Fruit fly (Drosophila melanogaster): ENCODE data around the gene Sxl.

Gene Sxl

DNA sequence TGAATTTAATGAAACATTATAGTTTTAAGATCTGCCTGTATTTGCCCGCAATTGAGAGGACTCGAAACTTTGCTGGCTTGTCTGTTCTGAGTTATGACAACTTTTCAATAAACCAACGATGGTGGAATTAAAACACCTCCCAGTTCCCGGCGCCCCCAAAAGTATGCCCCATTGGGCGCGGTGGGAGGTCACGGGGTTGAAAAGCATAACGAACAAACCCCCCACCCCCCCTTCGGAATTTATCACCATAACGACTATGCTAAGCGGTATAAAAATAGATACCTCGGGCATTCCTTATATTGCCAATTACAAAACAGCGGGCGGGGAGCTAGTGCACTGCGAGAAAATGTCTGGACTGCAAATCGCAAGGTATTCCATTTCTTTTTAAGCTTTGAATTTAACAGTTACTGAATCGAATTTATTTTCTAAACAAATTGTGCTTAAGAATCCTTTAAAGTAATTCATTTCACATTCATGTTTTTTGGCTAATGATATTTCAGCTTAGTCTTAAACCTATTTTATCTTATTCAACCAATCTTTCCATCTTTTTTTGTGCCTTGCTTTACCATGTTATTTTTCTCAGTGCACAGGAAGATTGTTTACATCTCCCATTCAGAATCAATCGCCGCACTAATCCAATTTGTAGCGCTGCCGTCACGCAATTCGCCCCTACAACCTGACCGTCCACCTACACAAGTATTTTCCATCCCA, 3.6 kb upstream of the Sxl start (continued):
- TF ChIP-seq Hsf (GFP tag; optimal IDR thresholded peaks at IDR 0.05), result peak; percentile 90
- no peak for TF ChIP-seq tna (GFP tag; IDR thresholded peaks at IDR 0.05; ENCODE audit: partially characterized antibody)
- TF ChIP-seq CG6765 (GFP tag; optimal IDR thresholded peaks at IDR 0.05), result peak; percentile 20
- peak; percentile 73 for TF ChIP-seq Asciz (GFP tag; optimal IDR thresholded peaks at IDR 0.05)
- TF ChIP-seq Bteb2 (GFP tag; optimal IDR thresholded peaks at IDR 0.05), result peak; percentile 90
- peak; percentile 86 for TF ChIP-seq Hr3 (GFP tag; optimal IDR thresholded peaks at IDR 0.05)
- peak; percentile 54 for TF ChIP-seq CG11247 (GFP tag; IDR thresholded peaks at IDR 0.05)
- no peak for TF ChIP-seq CG13287 (GFP tag; IDR thresholded peaks at IDR 0.05; ENCODE audit: partially characterized antibody)
- TF ChIP-seq Drgx (GFP tag; IDR thresholded peaks at IDR 0.05), result peak; percentile 85
- TF ChIP-seq Dref (GFP tag; IDR thresholded peaks at IDR 0.05), result no peak
- TF ChIP-seq CG31441 (GFP tag; IDR thresholded peaks at IDR 0.05), result peak; percentile 82
- no peak for TF ChIP-seq Dll (GFP tag; IDR thresholded peaks at IDR 0.05; ENCODE audit: partially characterized antibody)
- TF ChIP-seq exex (tag; optimal IDR thresholded peaks at IDR 0.05), result peak; percentile 43
- TF ChIP-seq CG4328 (GFP tag; optimal IDR thresholded peaks at IDR 0.05), result peak; percentile 58
- no peak for TF ChIP-seq Opbp (GFP tag; IDR thresholded peaks at IDR 0.05; ENCODE audit: partially characterized antibody)
- peak; percentile 80 for TF ChIP-seq NC2β (GFP tag; optimal IDR thresholded peaks at IDR 0.05)
- TF ChIP-seq sens (GFP tag), result peak; percentile 95
- peak; percentile 46 for TF ChIP-seq CG10431 (GFP tag; optimal IDR thresholded peaks at IDR 0.05)
- TF ChIP-seq Atf3 (GFP tag; optimal IDR thresholded peaks at IDR 0.05), result peak; percentile 75
- TF ChIP-seq CG2712 (tag; optimal IDR thresholded peaks at IDR 0.05), result peak; percentile 85
- peak; percentile 19 for TF ChIP-seq Elba2 (GFP tag; optimal IDR thresholded peaks at IDR 0.05)
- TF ChIP-seq MTF-1 (GFP tag; optimal IDR thresholded peaks at IDR 0.05; ENCODE audit: borderline replicate concordance), result no peak
- TF ChIP-seq CG10979 (tag; optimal IDR thresholded peaks at IDR 0.05), result peak; percentile 85
- no peak for TF ChIP-seq yki (optimal IDR thresholded peaks at IDR 0.05)
- TF ChIP-seq cato (GFP tag; optimal IDR thresholded peaks at IDR 0.05; ENCODE audit: borderline replicate concordance), result peak; percentile 41
- no peak for TF ChIP-seq CG10321 (GFP tag; IDR thresholded peaks at IDR 0.05)
- TF ChIP-seq NFAT (GFP tag; IDR thresholded peaks at IDR 0.05), result no peak; the same call in 1 of the 2 replicates
- TF ChIP-seq Six4 (GFP tag; optimal IDR thresholded peaks at IDR 0.05), result peak; percentile 49
- peak; percentile 80 for TF ChIP-seq CG9876 (GFP tag; optimal IDR thresholded peaks at IDR 0.05)
- peak; percentile 68 for TF ChIP-seq Vsx1 (GFP tag; optimal IDR thresholded peaks at IDR 0.05)
- no peak for TF ChIP-seq sna (GFP tag; IDR thresholded peaks at IDR 0.05; ENCODE audit: partially characterized antibody)
- TF ChIP-seq CG13624 (GFP tag; optimal IDR thresholded peaks at IDR 0.05), result peak; percentile 47
- TF ChIP-seq CG12299 (tag; optimal IDR thresholded peaks at IDR 0.05), result peak; percentile 75
- peak; percentile 94 for TF ChIP-seq CG12391 (tag; optimal IDR thresholded peaks at IDR 0.05)
- TF ChIP-seq CG18599 (GFP tag; optimal IDR thresholded peaks at IDR 0.05), result peak; percentile 86
- TF ChIP-seq CG14667 (GFP tag; IDR thresholded peaks at IDR 0.05), result peak; percentile 46
- peak; percentile 88 for TF ChIP-seq pho (GFP tag; optimal IDR thresholded peaks at IDR 0.05)
- peak; percentile 85 for TF ChIP-seq tx (GFP tag; optimal IDR thresholded peaks at IDR 0.05)
- peak; percentile 65 for TF ChIP-seq cwo (GFP tag; optimal IDR thresholded peaks at IDR 0.05)
- 0 out of 3 replicates have a peak, but pooled peaks have one; percentile 63 for TF ChIP-seq C15 (GFP tag; IDR thresholded peaks at IDR 0.05)
- peak; percentile 62 for TF ChIP-seq Nf-YC (tag; optimal IDR thresholded peaks at IDR 0.05)
- TF ChIP-seq NK7.1 (GFP tag; optimal IDR thresholded peaks at IDR 0.05), result peak; percentile 89
- no peak for TF ChIP-seq nerfin-2 (GFP tag; IDR thresholded peaks at IDR 0.05; ENCODE audit: partially characterized antibody)
- TF ChIP-seq slou (GFP tag; optimal IDR thresholded peaks at IDR 0.05), result peak; percentile 82
- TF ChIP-seq CG11504 (tag; optimal IDR thresholded peaks at IDR 0.05), result peak; percentile 86
- TF ChIP-seq CG42726 (GFP tag; IDR thresholded peaks at IDR 0.05; ENCODE audit: partially characterized antibody), result peak; percentile 45; the same call in 1 of the 2 replicates
- peak; percentile 89 for TF ChIP-seq Abd-B (GFP tag; optimal IDR thresholded peaks at IDR 0.05)
- peak; percentile 90 for TF ChIP-seq CG9609 (GFP tag; optimal IDR thresholded peaks at IDR 0.05)
- TF ChIP-seq CG33557 (GFP tag; optimal IDR thresholded peaks at IDR 0.05), result peak; percentile 84
